Worm (Caenorhabditis elegans) whole organism, late embryonic: Measurements from ENCODE around the gene F52B11.5.

Experiments
- C38D4.7 ChIP-seq: fragments of 200-800 bp; sonication (Bioruptor generic); optimal IDR thresholded peaks from 2 replicates; lab custom pipeline; 2018; ENCODE audit warnings: mild to moderate bottlenecking, missing genetic modification characterization, moderate library complexity, missing compliant biosample characterization
- ama-1 ChIP-seq: fragments of 150-350 bp; optimal IDR thresholded peaks from 2 replicates; lab custom pipeline; 2014
- ceh-34 ChIP-seq: sonication (generic microtip); optimal IDR thresholded peaks from 2 replicates; lab custom pipeline; 2016; ENCODE audit warnings: mild to moderate bottlenecking, missing genetic modification characterization, missing compliant biosample characterization
- ceh-9 ChIP-seq: sonication (generic microtip); optimal IDR thresholded peaks from 2 replicates; lab custom pipeline; 2016; ENCODE audit warnings: mild to moderate bottlenecking, missing genetic modification characterization, inconsistent platforms, missing compliant biosample characterization
- elt-4 ChIP-seq: sonication (generic microtip); optimal IDR thresholded peaks from 2 replicates; lab custom pipeline; 2016; ENCODE audit warnings: missing genetic modification characterization, missing compliant biosample characterization
- pha-4 ChIP-seq: fragments of 150-350 bp; optimal IDR thresholded peaks from 2 replicates; lab custom pipeline; 2018; ENCODE audit warnings: missing biosample characterization, missing genetic modification reagents, missing genetic modification characterization
- ttx-3 ChIP-seq: sonication (generic microtip); optimal IDR thresholded peaks from 2 replicates; lab custom pipeline; 2016; ENCODE audit warnings: missing genetic modification reagents, missing genetic modification characterization, missing compliant biosample characterization
- unc-42 ChIP-seq: sonication (generic microtip); optimal IDR thresholded peaks from 2 replicates; lab custom pipeline; 2016; ENCODE audit warnings: missing genotype, missing genetic modification characterization, missing compliant biosample characterization

DNA sequence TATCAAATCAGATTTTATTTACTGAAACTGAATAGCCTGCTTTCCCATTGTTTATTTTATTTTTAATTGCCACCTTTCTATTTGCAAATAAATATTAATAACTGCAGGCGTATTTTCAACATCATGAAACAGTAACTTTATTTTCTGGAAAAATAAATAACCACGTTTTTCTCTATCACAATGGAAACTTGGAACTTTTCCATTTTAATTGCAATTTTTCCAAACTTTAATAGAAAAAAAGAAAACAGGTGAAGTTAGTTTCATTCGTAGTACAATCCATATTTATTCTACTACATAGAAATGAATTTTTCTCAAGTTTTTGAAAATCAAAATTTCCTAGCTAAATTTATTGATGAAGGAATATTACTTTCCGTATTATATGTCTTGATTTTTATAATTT, 26.1 kb upstream of the F52B11.5 start, which contains the start of gene srz-42:
- TF ChIP-seq ttx-3 (no peak), pha-4 (tag; lab: Kevin White, UChicago) (no peak), ceh-9 (tag; lab: Kevin White, UChicago) (no peak), C38D4.7 (no peak), elt-4 (no peak), ama-1 (lab: Kevin White, UChicago) (no peak), ceh-34 (tag; lab: Kevin White, UChicago) (no peak), unc-42 (tag; lab: Kevin White, UChicago) (no peak)
